Worm (Caenorhabditis elegans) whole organism, young adult: Measurements from ENCODE around the gene nhr-261.

Source experiments
- B0035.1 ChIP-seq: sonication (generic microtip); optimal IDR thresholded peaks from 2 replicates; lab custom pipeline; 2016; ENCODE audit warnings: missing genetic modification characterization, mild to moderate bottlenecking, missing compliant biosample characterization, missing genotype, missing genetic modification reagents
- B0336.3 ChIP-seq: fragments of 200-800 bp; sonication (Bioruptor generic); IDR thresholded peaks from 2 replicates; pipeline ENCODE4 v1.3.6; 2022; ENCODE audit warnings: missing genetic modification characterization, missing compliant biosample characterization
- C06A6.2 ChIP-seq: fragments of 200-800 bp; sonication (Bioruptor generic); conservative IDR thresholded peaks from 2 replicates; pipeline ENCODE4 v1.3.6; 2022; ENCODE audit warnings: missing genetic modification characterization, missing compliant biosample characterization
- F22D6.2 ChIP-seq: sonication (generic microtip); optimal IDR thresholded peaks from 2 replicates; lab custom pipeline; 2016; ENCODE audit warnings: mild to moderate bottlenecking, missing genetic modification characterization, missing compliant biosample characterization
- F33H1.4 ChIP-seq: fragments of 200-800 bp; sonication (Bioruptor generic); IDR thresholded peaks from 2 replicates; pipeline ENCODE4 v1.3.6; 2022; ENCODE audit warnings: missing genetic modification reagents, missing genetic modification characterization, missing compliant biosample characterization
- F37B4.10 ChIP-seq: fragments of 200-800 bp; sonication (Bioruptor generic); IDR thresholded peaks from 2 replicates; pipeline ENCODE4 v1.3.6; 2022; ENCODE audit warnings: missing genetic modification characterization, missing compliant biosample characterization
- F52B5.7 ChIP-seq: sonication (generic microtip); optimal IDR thresholded peaks from 2 replicates; lab custom pipeline; 2016; ENCODE audit warnings: mild to moderate bottlenecking, missing genetic modification characterization, missing compliant biosample characterization
- F55B11.4 ChIP-seq: sonication (generic microtip); optimal IDR thresholded peaks from 2 replicates; lab custom pipeline; 2016; ENCODE audit warnings: missing compliant biosample characterization, missing genetic modification characterization, borderline replicate concordance; ENCODE audit not compliant: insufficient read depth
- T07F8.4 ChIP-seq: sonication (generic microtip); optimal IDR thresholded peaks from 2 replicates; lab custom pipeline; 2016; ENCODE audit warnings: mild to moderate bottlenecking, missing genetic modification characterization, moderate library complexity, missing compliant biosample characterization
- Y67H2A.10 ChIP-seq: fragments of 200-800 bp; sonication (Bioruptor generic); conservative IDR thresholded peaks from 2 replicates; pipeline ENCODE4 v1.3.6; 2022; ENCODE audit warnings: missing genetic modification reagents, missing genetic modification characterization, missing compliant biosample characterization
- Y79H2A.3 ChIP-seq: fragments of 200-800 bp; sonication (Bioruptor generic); conservative IDR thresholded peaks from 2 replicates; pipeline ENCODE4 v1.3.6; 2022; ENCODE audit warnings: missing genetic modification reagents, missing genetic modification characterization, missing compliant biosample characterization
- aptf-2 ChIP-seq: fragments of 200-800 bp; sonication (Bioruptor generic); conservative IDR thresholded peaks from 2 replicates; pipeline ENCODE4 v1.3.6; 2022; ENCODE audit warnings: missing genetic modification reagents, missing genetic modification characterization, missing compliant biosample characterization
- atf-7 ChIP-seq: sonication (generic microtip); optimal IDR thresholded peaks from 2 replicates; lab custom pipeline; 2017; ENCODE audit warnings: mild to moderate bottlenecking, missing genetic modification characterization, missing compliant biosample characterization
- attf-3 ChIP-seq: fragments of 200-800 bp; sonication (Bioruptor generic); conservative IDR thresholded peaks from 2 replicates; pipeline ENCODE4 v1.3.6; 2022; ENCODE audit warnings: missing genetic modification reagents, missing genetic modification characterization, missing compliant biosample characterization
- bed-2 ChIP-seq: fragments of 200-800 bp; sonication (Bioruptor generic); IDR thresholded peaks from 2 replicates; pipeline ENCODE4 v1.3.6; 2022; ENCODE audit warnings: missing genetic modification reagents, missing genetic modification characterization, missing compliant biosample characterization
- ccch-3 ChIP-seq: fragments of 200-800 bp; sonication (Bioruptor generic); optimal IDR thresholded peaks from 2 replicates; lab custom pipeline; 2018; ENCODE audit warnings: mild to moderate bottlenecking, missing genetic modification characterization, missing compliant biosample characterization
- ceh-27 ChIP-seq: fragments of 200-800 bp; sonication (Bioruptor generic); optimal IDR thresholded peaks from 2 replicates; lab custom pipeline; 2018; ENCODE audit warnings: mild to moderate bottlenecking, missing genetic modification characterization, moderate library complexity, missing compliant biosample characterization
- ceh-40 ChIP-seq: fragments of 200-800 bp; sonication (Bioruptor generic); IDR thresholded peaks from 2 replicates; pipeline ENCODE4 v1.3.6; 2022; ENCODE audit warnings: missing genetic modification characterization, missing compliant biosample characterization
- ceh-58 ChIP-seq: fragments of 200-800 bp; sonication (Bioruptor generic); IDR thresholded peaks from 2 replicates; pipeline ENCODE4 v1.3.6; 2022; ENCODE audit warnings: missing genetic modification characterization, missing compliant biosample characterization
- ceh-91 ChIP-seq: fragments of 200-800 bp; sonication (Bioruptor generic); IDR thresholded peaks from 2 replicates; pipeline ENCODE4 v1.3.6; 2022; ENCODE audit warnings: missing genetic modification reagents, missing genetic modification characterization, missing compliant biosample characterization
- dox-1 ChIP-seq: fragments of 200-800 bp; sonication (Bioruptor generic); IDR thresholded peaks from 2 replicates; pipeline ENCODE4 v1.3.6; 2022; ENCODE audit warnings: missing genetic modification reagents, missing genetic modification characterization, missing compliant biosample characterization
- dpl-1 ChIP-seq: fragments of 150-350 bp; optimal IDR thresholded peaks from 2 replicates; lab custom pipeline; 2014; ENCODE audit warnings: missing biosample characterization, missing genetic modification reagents, missing genetic modification characterization
- efl-1 ChIP-seq: fragments of 150-350 bp; optimal IDR thresholded peaks from 2 replicates; lab custom pipeline; 2014; ENCODE audit warnings: missing biosample characterization, missing genetic modification reagents, missing genetic modification characterization
- egl-18 ChIP-seq: fragments of 200-800 bp; sonication (Bioruptor generic); IDR thresholded peaks from 2 replicates; pipeline ENCODE4 v1.3.6; 2022; ENCODE audit warnings: missing genetic modification reagents, missing genetic modification characterization, missing compliant biosample characterization
- ets-4 ChIP-seq: fragments of 200-800 bp; sonication (Bioruptor generic); optimal IDR thresholded peaks from 2 replicates; lab custom pipeline; 2018; ENCODE audit warnings: mild to moderate bottlenecking, missing genetic modification characterization, missing compliant biosample characterization
- gei-17 ChIP-seq: fragments of 200-800 bp; sonication (Bioruptor generic); optimal IDR thresholded peaks from 2 replicates; lab custom pipeline; 2018; ENCODE audit warnings: mild to moderate bottlenecking, missing genetic modification characterization, missing compliant biosample characterization
- him-1 ChIP-seq: sonication (generic microtip); optimal IDR thresholded peaks from 2 replicates; lab custom pipeline; 2016; ENCODE audit warnings: missing genotype, missing genetic modification reagents, missing genetic modification characterization, missing compliant biosample characterization
- hlh-26 ChIP-seq: fragments of 200-800 bp; sonication (Bioruptor generic); conservative IDR thresholded peaks from 2 replicates; pipeline ENCODE4 v1.3.6; 2022; ENCODE audit warnings: missing genetic modification reagents, missing genetic modification characterization, missing compliant biosample characterization
- lin-40 ChIP-seq: sonication (generic microtip); optimal IDR thresholded peaks from 2 replicates; lab custom pipeline; 2016; ENCODE audit warnings: missing genetic modification characterization, mild to moderate bottlenecking, missing compliant biosample characterization, missing genotype, missing genetic modification reagents
- lsy-27 ChIP-seq: sonication (generic microtip); optimal IDR thresholded peaks from 2 replicates; lab custom pipeline; 2017; ENCODE audit warnings: missing genetic modification characterization, mild to moderate bottlenecking, missing compliant biosample characterization, antibody characterized with exemption, missing genotype, borderline replicate concordance; ENCODE audit not compliant: insufficient read depth
- madf-3 ChIP-seq: fragments of 200-800 bp; sonication (Bioruptor generic); IDR thresholded peaks from 2 replicates; pipeline ENCODE4 v1.3.6; 2022; ENCODE audit warnings: missing genetic modification reagents, missing genetic modification characterization, missing compliant biosample characterization
- mcd-1 ChIP-seq: fragments of 200-800 bp; sonication (Bioruptor generic); IDR thresholded peaks from 2 replicates; pipeline ENCODE4 v1.3.6; 2022; ENCODE audit warnings: missing genetic modification reagents, missing genetic modification characterization, missing compliant biosample characterization
- nhr-90 ChIP-seq: sonication (generic microtip); optimal IDR thresholded peaks from 2 replicates; lab custom pipeline; 2016; ENCODE audit warnings: missing genotype, mild to moderate bottlenecking, missing genetic modification characterization, missing compliant biosample characterization
- pbrm-1 ChIP-seq: fragments of 200-800 bp; sonication (Bioruptor generic); IDR thresholded peaks from 2 replicates; pipeline ENCODE4 v1.3.6; 2022; ENCODE audit warnings: missing genetic modification reagents, missing genetic modification characterization, missing compliant biosample characterization
- rpc-1 ChIP-seq, 2 experiments: fragments of 150-350 bp in 1 of 2; sonication (generic microtip) in 1 of 2; optimal IDR thresholded peaks; 2 replicates each; lab custom pipeline; 2014 to 2018; ENCODE audit warnings: missing biosample characterization in 1 of 2, missing genetic modification characterization in 1 of 2, missing genetic modification reagents in 1 of 2, missing genotype in 1 of 2
- snpc-1.1 ChIP-seq: sonication (generic microtip); optimal IDR thresholded peaks from 2 replicates; lab custom pipeline; 2017; ENCODE audit warnings: missing genetic modification characterization, mild to moderate bottlenecking, missing compliant biosample characterization, antibody characterized with exemption, moderate library complexity, missing genotype, missing genetic modification reagents; ENCODE audit not compliant: insufficient read depth
- sptf-2 ChIP-seq: fragments of 200-800 bp; sonication (Bioruptor generic); optimal IDR thresholded peaks from 2 replicates; lab custom pipeline; 2018; ENCODE audit warnings: mild to moderate bottlenecking, missing genetic modification characterization, missing compliant biosample characterization
- unc-62 ChIP-seq: fragments of 150-350 bp; optimal IDR thresholded peaks from 2 replicates; lab custom pipeline; 2014; ENCODE audit warnings: missing biosample characterization, missing genetic modification reagents, missing genetic modification characterization
- ztf-22 ChIP-seq: fragments of 200-800 bp; sonication (Bioruptor generic); optimal IDR thresholded peaks from 2 replicates; lab custom pipeline; 2018; ENCODE audit warnings: mild to moderate bottlenecking, missing genetic modification characterization, moderate library complexity, missing compliant biosample characterization
- ztf-25 ChIP-seq: fragments of 200-800 bp; sonication (Bioruptor generic); IDR thresholded peaks from 2 replicates; pipeline ENCODE4 v1.3.6; 2022; ENCODE audit warnings: missing genetic modification reagents, missing genetic modification characterization, missing compliant biosample characterization
- ztf-26 ChIP-seq: sonication (generic microtip); optimal IDR thresholded peaks from 2 replicates; lab custom pipeline; 2017; ENCODE audit warnings: missing genetic modification characterization, missing compliant biosample characterization

Gene nhr-261

ce11 chrII:3893911-3894310 is 29.4 kb upstream of the nhr-261 start:
- TF ChIP-seq ccch-3 (no peak), dox-1 (no peak), dpl-1 (GFP tag; lab: Kevin White, UChicago) (no peak), lin-40 (tag; lab: Kevin White, UChicago) (no peak), ceh-40 (GFP tag; lab: Robert Waterston, UW) (no peak), ceh-91 (GFP tag; lab: Robert Waterston, UW) (no peak), efl-1 (no peak), attf-3 (GFP tag; lab: Robert Waterston, UW) (no peak), Y79H2A.3 (GFP tag; lab: Robert Waterston, UW) (no peak), lsy-27 (tag; lab: Kevin White, UChicago) (no peak), B0035.1 (no peak), unc-62 (no peak), Y67H2A.10 (GFP tag; lab: Robert Waterston, UW) (no peak), sptf-2 (no peak), gei-17 (GFP tag; lab: Kevin White, UChicago) (no peak), ztf-22 (GFP tag; lab: Kevin White, UChicago) (no peak), mcd-1 (GFP tag; lab: Robert Waterston, UW) (no peak), ztf-25 (GFP tag; lab: Robert Waterston, UW) (no peak)

ce11 chrII:3891124-3891523 is 26.6 kb upstream of the nhr-261 start, which contains the start of gene F53C3.8:
Gene F53C3.8 (plus strand): TSS chrII:3891424.
- TF ChIP-seq ceh-58 (GFP tag; lab: Robert Waterston, UW), result no peak
- TF ChIP-seq pbrm-1 (GFP tag; lab: Robert Waterston, UW), result no peak
- no peak for TF ChIP-seq F22D6.2 (tag; lab: Kevin White, UChicago)
- no peak for TF ChIP-seq snpc-1.1 (tag; lab: Kevin White, UChicago)
- no peak for TF ChIP-seq gei-17 (GFP tag; lab: Kevin White, UChicago)
- no peak for TF ChIP-seq hlh-26 (GFP tag; lab: Robert Waterston, UW)
- TF ChIP-seq ceh-91 (GFP tag; lab: Robert Waterston, UW), result no peak
- no peak for TF ChIP-seq egl-18 (GFP tag; lab: Robert Waterston, UW)
- TF ChIP-seq F33H1.4 (GFP tag; lab: Robert Waterston, UW), result no peak
- TF ChIP-seq F52B5.7 (tag; lab: Kevin White, UChicago), result no peak
- TF ChIP-seq unc-62, result no peak
- TF ChIP-seq T07F8.4 (tag; lab: Kevin White, UChicago), result no peak
- no peak for TF ChIP-seq rpc-1 (optimal IDR thresholded peaks at IDR 0.05; lab: Kevin White, UChicago)
- no peak for TF ChIP-seq rpc-1 (tag; optimal IDR thresholded peaks at IDR 0.05; lab: Kevin White, UChicago)
- TF ChIP-seq dox-1, result no peak
- no peak for TF ChIP-seq ztf-22 (GFP tag; lab: Kevin White, UChicago)
- TF ChIP-seq lsy-27 (tag; lab: Kevin White, UChicago), result no peak
- no peak for TF ChIP-seq bed-2 (GFP tag; lab: Robert Waterston, UW)

- TF ChIP-seq madf-3, result no peak
- TF ChIP-seq F37B4.10 (GFP tag; lab: Robert Waterston, UW), result no peak
- no peak for TF ChIP-seq ets-4 (GFP tag; lab: Kevin White, UChicago)
- no peak for TF ChIP-seq ceh-27 (GFP tag; lab: Kevin White, UChicago)
- TF ChIP-seq F55B11.4, result no peak
- TF ChIP-seq him-1, result no peak
- no peak for TF ChIP-seq atf-7 (tag; lab: Kevin White, UChicago)
- no peak for TF ChIP-seq aptf-2 (GFP tag; lab: Robert Waterston, UW)
- no peak for TF ChIP-seq mcd-1 (GFP tag; lab: Robert Waterston, UW)
- no peak for TF ChIP-seq F33H1.4 (GFP tag; lab: Robert Waterston, UW)
- TF ChIP-seq ztf-26 (tag; lab: Kevin White, UChicago), result no peak
- no peak for TF ChIP-seq B0336.3 (GFP tag; lab: Robert Waterston, UW)
- TF ChIP-seq F22D6.2 (tag; lab: Kevin White, UChicago), result no peak
- no peak for TF ChIP-seq C06A6.2 (GFP tag; lab: Robert Waterston, UW)
- no peak for TF ChIP-seq nhr-90 (tag; lab: Kevin White, UChicago)
Measured at ce11 chrII:3879945-3880344, 15.4 kb upstream of the nhr-261 start, which contains the start of gene nhr-166. Gene nhr-166 (plus strand): TSS chrII:3880245.
